5 worm cellular contexts compared by ENCODE assay signal in genomic region chrX:12935694-12936093, ce11.
TF ChIP-seq lines count a peak whose summit lies in the region.

No protein-coding gene starts in this region.

TF ChIP-seq in whole organism, L1 larva, 84 proteins besides CTCF, POLR2A, EP300 and RAD21:
- TF ChIP-seq lin-39 (tag; optimal IDR thresholded peaks at IDR 0.05; lab: Kevin White, UChicago) (peak; percentile 19), unc-98 (GFP tag; IDR thresholded peaks at IDR 0.05; lab: Robert Waterston, UW) (no peak), nhr-85 (tag; lab: Kevin White, UChicago) (peak; percentile 78), nhr-19 (GFP tag; conservative IDR thresholded peaks at IDR 0.05; lab: Robert Waterston, UW) (no peak), mep-1 (tag; optimal IDR thresholded peaks at IDR 0.05; lab: Kevin White, UChicago) (no peak), unc-130 (tag; optimal IDR thresholded peaks at IDR 0.05; lab: Kevin White, UChicago) (no peak), nhr-28 (tag; optimal IDR thresholded peaks at IDR 0.05; lab: Kevin White, UChicago) (no peak), C34B4.2 (tag; optimal IDR thresholded peaks at IDR 0.05; lab: Kevin White, UChicago) (no peak), nhr-90 (tag; optimal IDR thresholded peaks at IDR 0.05; lab: Kevin White, UChicago; ENCODE audit: poor library complexity) (no peak), nhr-237 (tag; optimal IDR thresholded peaks at IDR 0.05; lab: Kevin White, UChicago) (no peak)
TF ChIP-seq in whole organism, L1 larva: peak in this region for 2.

TF ChIP-seq in whole organism, L3 larva, 47 proteins besides CTCF, POLR2A, EP300 and RAD21:
- TF ChIP-seq elt-1 (tag; optimal IDR thresholded peaks at IDR 0.05; lab: Kevin White, UChicago), result peak; percentile 65
- TF ChIP-seq mdl-1 (tag; optimal IDR thresholded peaks at IDR 0.05; lab: Kevin White, UChicago), result no peak

TF ChIP-seq in whole organism, late embryonic, 69 proteins besides CTCF, POLR2A, EP300 and RAD21:
- TF ChIP-seq unc-55 (GFP tag; optimal IDR thresholded peaks at IDR 0.05; lab: Kevin White, UChicago) (peak; percentile 52), fkh-6 (tag; optimal IDR thresholded peaks at IDR 0.05; lab: Kevin White, UChicago) (no peak), ceh-24 (tag; optimal IDR thresholded peaks at IDR 0.05; lab: Kevin White, UChicago) (no peak), sdc-2 (tag; optimal IDR thresholded peaks at IDR 0.05; lab: Kevin White, UChicago) (no peak), ttx-3 (tag; optimal IDR thresholded peaks at IDR 0.05; lab: Kevin White, UChicago) (no peak), npax-4 (tag; optimal IDR thresholded peaks at IDR 0.05; lab: Kevin White, UChicago) (no peak), K09A11.1 (tag; optimal IDR thresholded peaks at IDR 0.05; lab: Kevin White, UChicago; ENCODE audit: insufficient read depth) (no peak)

TF ChIP-seq in whole organism, mixed stage, embryonic, 35 proteins besides CTCF, POLR2A, EP300 and RAD21:
- TF ChIP-seq unc-120 (tag; optimal IDR thresholded peaks at IDR 0.05; lab: Kevin White, UChicago; ENCODE audit: poor library complexity, severe bottlenecking) (no peak), elt-1 (tag; optimal IDR thresholded peaks at IDR 0.05; lab: Kevin White, UChicago; ENCODE audit: borderline replicate concordance, insufficient read depth) (peak; percentile 96), unc-62 (GFP tag; optimal IDR thresholded peaks at IDR 0.05; lab: Kevin White, UChicago) (peak; percentile 89)

TF ChIP-seq in whole organism, young adult, 124 proteins besides CTCF, POLR2A, EP300 and RAD21:
- no peak for TF ChIP-seq chd-7 (tag; optimal IDR thresholded peaks at IDR 0.05; lab: Kevin White, UChicago)
- peak; percentile 20 for TF ChIP-seq unc-62 (GFP tag; optimal IDR thresholded peaks at IDR 0.05; lab: Kevin White, UChicago)
- no peak for TF ChIP-seq ets-4 (GFP tag; optimal IDR thresholded peaks at IDR 0.05; lab: Kevin White, UChicago)

Comparison
In these comparisons a context has a peak if more than half of its experiments do, and no peak if none do; other contexts are left out.
1. Of the 8 proteins assayed by ChIP-seq in both whole organism, young adult and whole organism, L1 larva: peak only in whole organism, young adult: unc-62; only in whole organism, L1 larva: none; in both: none; in neither: 7.